Worm (Caenorhabditis elegans): Measurements from ENCODE around the gene fipr-7.

The fipr-7 gene

ce11 chrV:10216724-10217123 lies 12.9 kb upstream of the fipr-7 start, which contains the start of gene ZK856.14:
TSS of gene ZK856.14 (plus strand) at chrV:10217024.
- TF ChIP-seq him-1 (tag; optimal IDR thresholded peaks at IDR 0.05) (no peak), snpc-1.3 (tag; optimal IDR thresholded peaks at IDR 0.05; ENCODE audit: insufficient read depth) (no peak), ceh-40 (GFP tag; IDR thresholded peaks at IDR 0.05) (no peak)

DNA sequence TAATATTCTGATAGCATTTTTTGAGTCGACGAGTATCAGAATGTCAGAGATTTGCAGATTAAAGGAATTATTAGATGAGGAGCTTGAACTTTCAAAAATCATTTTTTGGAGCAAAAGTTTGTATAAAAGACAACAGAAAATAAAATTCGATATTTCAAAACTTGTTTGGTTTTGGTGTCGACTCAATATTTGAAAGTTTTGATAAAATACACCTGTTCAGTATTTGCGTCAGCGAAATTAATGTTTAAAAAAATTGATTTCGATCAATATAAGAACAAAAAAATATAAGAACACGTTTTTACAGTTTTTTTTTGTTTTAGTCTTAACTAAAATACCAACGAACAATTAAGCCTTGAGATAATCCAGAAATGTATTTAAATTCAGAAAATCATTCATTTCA lies 9.0 kb upstream of the fipr-7 start, which contains the start of gene C12D8.13:
Gene C12D8.13, minus strand, starts transcription at position 101 of the 400 bp plus-strand sequence.
- no peak for TF ChIP-seq pbrm-1 (GFP tag; IDR thresholded peaks at IDR 0.05)
- no peak for TF ChIP-seq ztf-18 (tag; optimal IDR thresholded peaks at IDR 0.05)
- TF ChIP-seq B0261.1 (tag; optimal IDR thresholded peaks at IDR 0.05): no peak
- TF ChIP-seq F57A8.1 (GFP tag; optimal IDR thresholded peaks at IDR 0.05): no peak
- TF ChIP-seq bed-2 (GFP tag; IDR thresholded peaks at IDR 0.05): no peak
- TF ChIP-seq aptf-2 (GFP tag; conservative IDR thresholded peaks at IDR 0.05): no peak
- no peak for TF ChIP-seq F39B2.1 (GFP tag; IDR thresholded peaks at IDR 0.05)
- TF ChIP-seq repo-1 (tag; optimal IDR thresholded peaks at IDR 0.05): no peak
- no peak for TF ChIP-seq snpc-1.3 (tag; optimal IDR thresholded peaks at IDR 0.05; ENCODE audit: insufficient read depth)
- TF ChIP-seq sptf-2 (GFP tag; optimal IDR thresholded peaks at IDR 0.05): no peak

DNA sequence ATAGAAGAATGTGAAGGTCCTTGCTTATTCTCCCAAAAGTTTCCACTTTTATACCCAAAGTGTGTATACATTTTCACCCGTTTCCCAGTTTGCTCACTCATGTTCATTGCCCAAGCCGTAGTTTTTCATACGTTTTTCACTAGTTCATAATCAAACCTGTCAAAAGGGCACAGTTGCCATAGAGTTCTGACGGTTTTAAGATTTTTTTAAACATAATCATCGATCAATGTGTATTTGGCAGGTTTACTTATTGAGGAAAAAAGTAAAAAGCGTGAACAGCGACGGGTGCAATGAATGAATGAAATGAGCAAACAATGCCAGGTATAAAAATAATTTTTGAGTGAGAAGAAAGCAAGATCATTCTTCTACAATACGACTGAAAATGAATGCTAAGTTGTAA lies 8.3 kb upstream of the fipr-7 start, which contains the start of the genes fipr-5 and fipr-9:
Gene fipr-5, minus strand, starts transcription at position 101 of the 400 bp plus-strand sequence.
Gene fipr-9, plus strand, starts transcription at position 346 of the 400 bp plus-strand sequence.
- TF ChIP-seq snpc-4 (GFP tag; optimal IDR thresholded peaks at IDR 0.05) (no peak), snpc-4 (tag; optimal IDR thresholded peaks at IDR 0.05) (no peak), T26A5.8 (tag; optimal IDR thresholded peaks at IDR 0.05) (no peak), aptf-3 (GFP tag; IDR thresholded peaks at IDR 0.05) (no peak), Y56A3A.18 (GFP tag; IDR thresholded peaks at IDR 0.05) (no peak), egl-18 (GFP tag; IDR thresholded peaks at IDR 0.05) (no peak), madf-6 (GFP tag; IDR thresholded peaks at IDR 0.05) (no peak), lin-54 (GFP tag; optimal IDR thresholded peaks at IDR 0.05) (no peak), ztf-18 (tag; optimal IDR thresholded peaks at IDR 0.05) (no peak), hsf-1 (GFP tag; IDR thresholded peaks at IDR 0.05) (no peak), F22D6.2 (tag; optimal IDR thresholded peaks at IDR 0.05) (no peak), cebp-1 (GFP tag; IDR thresholded peaks at IDR 0.05) (no peak), cebp-1 (tag; optimal IDR thresholded peaks at IDR 0.05) (no peak), pha-4 (tag; optimal IDR thresholded peaks at IDR 0.05) (no peak), lir-1 (GFP tag; conservative IDR thresholded peaks at IDR 0.05) (no peak), ztf-22 (GFP tag; optimal IDR thresholded peaks at IDR 0.05) (no peak)

DNA sequence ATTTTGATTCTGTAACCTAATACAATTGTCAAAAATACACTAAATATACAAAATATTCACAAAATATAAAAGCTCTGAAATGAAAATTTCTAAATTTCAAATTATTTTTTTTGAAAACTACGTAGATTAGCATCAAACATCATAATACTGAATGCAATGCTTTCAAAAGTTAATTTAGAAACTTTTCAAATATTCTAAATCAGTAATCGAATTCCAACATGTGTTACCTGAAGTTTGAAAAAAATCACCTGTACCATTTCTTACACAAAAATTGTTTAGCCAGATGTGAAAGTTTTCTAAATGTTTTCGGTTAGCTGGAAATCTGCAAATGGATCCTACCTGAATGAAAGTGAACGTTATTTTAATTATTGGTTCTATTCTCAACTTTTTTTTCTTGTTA lies 7.6 kb upstream of the fipr-7 start, which contains the start of gene C12D8.20:
Gene C12D8.20, plus strand, starts transcription at position 301 of the 400 bp plus-strand sequence.
- TF ChIP-seq nhr-179 (tag; optimal IDR thresholded peaks at IDR 0.05) (no peak), lin-35 (GFP tag; optimal IDR thresholded peaks at IDR 0.05) (no peak), lag-1 (GFP tag; IDR thresholded peaks at IDR 0.05) (no peak), cebp-2 (GFP tag; IDR thresholded peaks at IDR 0.05) (no peak), him-1 (tag; optimal IDR thresholded peaks at IDR 0.05) (no peak), nfya-2 (GFP tag; IDR thresholded peaks at IDR 0.05) (no peak), repo-1 (tag; optimal IDR thresholded peaks at IDR 0.05) (no peak), let-526 (GFP tag; IDR thresholded peaks at IDR 0.05) (no peak), lin-54 (GFP tag; optimal IDR thresholded peaks at IDR 0.05) (no peak), efl-1 (GFP tag; optimal IDR thresholded peaks at IDR 0.05) (no peak), madf-8 (GFP tag; conservative IDR thresholded peaks at IDR 0.05) (no peak), dpl-1 (GFP tag; optimal IDR thresholded peaks at IDR 0.05) (no peak), athp-1 (tag; optimal IDR thresholded peaks at IDR 0.05) (no peak), snpc-1.1 (tag; optimal IDR thresholded peaks at IDR 0.05; ENCODE audit: insufficient read depth) (no peak), F23B12.7 (tag; optimal IDR thresholded peaks at IDR 0.05; ENCODE audit: insufficient read depth) (no peak), madf-6 (GFP tag; IDR thresholded peaks at IDR 0.05) (no peak), chd-7 (tag; optimal IDR thresholded peaks at IDR 0.05) (no peak), akir-1 (GFP tag; optimal IDR thresholded peaks at IDR 0.05) (no peak), K12H6.12 (tag; optimal IDR thresholded peaks at IDR 0.05) (no peak)

All from whole organism, young adult.